Fruit fly (Drosophila melanogaster) whole organism, embryonic: Measurements from ENCODE around the gene tup.
A peak's percentile ranks its signal among the peaks of the same experiment; 100 is the strongest.

Experiments
- ATbp ChIP-seq: fragments of 200-800 bp; sonication (Bioruptor generic); optimal IDR thresholded peaks from 2 replicates; lab custom pipeline; 2017; ENCODE audit warnings: missing biosample characterization, mild to moderate bottlenecking, missing genetic modification characterization, missing genetic modification reagents
- B-H2 ChIP-seq: fragments of 200-800 bp; sonication (Bioruptor generic); optimal IDR thresholded peaks from 2 replicates; lab custom pipeline; 2018; ENCODE audit warnings: missing biosample characterization, mild to moderate bottlenecking, missing genetic modification characterization
- BEAF-32 ChIP-seq: fragments of 200-800 bp; sonication (Bioruptor generic); optimal IDR thresholded peaks from 3 replicates; lab custom pipeline; 2017; ENCODE audit warnings: missing biosample characterization, missing genetic modification characterization, mild to moderate bottlenecking, moderate library complexity, missing genetic modification reagents
- Bgb ChIP-seq: fragments of 200-800 bp; sonication (Bioruptor generic); IDR thresholded peaks from 2 replicates; pipeline ENCODE4 v1.3.6; 2022; ENCODE audit warnings: missing biosample characterization, missing genetic modification characterization; ENCODE audit not compliant: partially characterized antibody
- CG1024 ChIP-seq: fragments of 200-800 bp; sonication (Bioruptor generic); IDR thresholded peaks from 2 replicates; pipeline ENCODE4 v1.3.6; 2022; ENCODE audit warnings: missing biosample characterization, missing genetic modification characterization
- CG10366 ChIP-seq: fragments of 200-800 bp; sonication (Bioruptor generic); IDR thresholded peaks from 2 replicates; pipeline ENCODE4 v1.3.6; 2022; ENCODE audit warnings: missing biosample characterization, missing genetic modification characterization
- CG10543 ChIP-seq: fragments of 200-800 bp; sonication (Bioruptor generic); optimal IDR thresholded peaks from 3 replicates; lab custom pipeline; 2017; ENCODE audit warnings: missing biosample characterization, mild to moderate bottlenecking, missing genetic modification characterization, moderate library complexity
- CG11085 ChIP-seq: fragments of 200-800 bp; sonication (Bioruptor generic); IDR thresholded peaks from 2 replicates; pipeline ENCODE4 v1.3.6; 2022; ENCODE audit warnings: missing biosample characterization, missing genetic modification characterization
- CG13287 ChIP-seq: fragments of 200-800 bp; sonication (Bioruptor generic); IDR thresholded peaks from 2 replicates; pipeline ENCODE4 v1.3.6; 2022; ENCODE audit warnings: missing biosample characterization, missing genetic modification characterization; ENCODE audit not compliant: partially characterized antibody
- CG13296 ChIP-seq: fragments of 200-800 bp; sonication (Bioruptor generic); optimal IDR thresholded peaks from 3 replicates; lab custom pipeline; 2018; ENCODE audit warnings: missing biosample characterization, mild to moderate bottlenecking, missing genetic modification characterization
- CG13424 ChIP-seq: fragments of 200-800 bp; sonication (Bioruptor generic); optimal IDR thresholded peaks from 2 replicates; lab custom pipeline; 2019; ENCODE audit warnings: missing biosample characterization, mild to moderate bottlenecking, missing genetic modification characterization, moderate library complexity
- CG14441 ChIP-seq: fragments of 200-800 bp; sonication (Bioruptor generic); IDR thresholded peaks from 2 replicates; pipeline ENCODE4 v1.3.6; 2022; ENCODE audit warnings: missing biosample characterization, missing genetic modification characterization
- CG1529 ChIP-seq: fragments of 200-800 bp; sonication (Bioruptor generic); optimal IDR thresholded peaks from 3 replicates; lab custom pipeline; 2018; ENCODE audit warnings: missing biosample characterization, missing genetic modification characterization
- CG15696 ChIP-seq: fragments of 200-800 bp; sonication (Bioruptor generic); optimal IDR thresholded peaks from 2 replicates; lab custom pipeline; 2019; ENCODE audit warnings: missing biosample characterization, mild to moderate bottlenecking, missing genetic modification characterization, moderate library complexity
- CG16813 ChIP-seq: fragments of 200-800 bp; sonication (Bioruptor generic); IDR thresholded peaks from 3 replicates; pipeline ENCODE4 v1.3.6; 2022; ENCODE audit warnings: missing biosample characterization, missing genetic modification characterization; ENCODE audit not compliant: partially characterized antibody
- CG4730 ChIP-seq: fragments of 200-800 bp; sonication (Bioruptor generic); IDR thresholded peaks from 2 replicates; pipeline ENCODE4 v1.3.6; 2022; ENCODE audit warnings: missing biosample characterization, missing genetic modification characterization
- CG6683 ChIP-seq: fragments of 200-800 bp; sonication (Bioruptor generic); optimal IDR thresholded peaks from 2 replicates; lab custom pipeline; 2017; ENCODE audit warnings: missing biosample characterization, mild to moderate bottlenecking, missing genetic modification characterization, missing genetic modification reagents
- CG6854 ChIP-seq: fragments of 200-800 bp; sonication (Bioruptor generic); optimal IDR thresholded peaks from 3 replicates; lab custom pipeline; 2017; ENCODE audit warnings: missing biosample characterization, mild to moderate bottlenecking, missing genetic modification characterization
- CG7271 ChIP-seq: fragments of 200-800 bp; sonication (Bioruptor generic); optimal IDR thresholded peaks from 2 replicates; lab custom pipeline; 2018; ENCODE audit warnings: missing biosample characterization, mild to moderate bottlenecking, missing genetic modification characterization, moderate library complexity
- CG7372 ChIP-seq: fragments of 200-800 bp; sonication (Bioruptor generic); IDR thresholded peaks from 2 replicates; pipeline ENCODE4 v1.3.6; 2022; ENCODE audit warnings: missing biosample characterization, missing genetic modification characterization
- Dip2 ChIP-seq: fragments of 200-800 bp; sonication (Bioruptor generic); IDR thresholded peaks from 2 replicates; pipeline ENCODE4 v1.3.6; 2022; ENCODE audit warnings: missing biosample characterization, missing genetic modification characterization
- Dref ChIP-seq: fragments of 200-800 bp; sonication (Bioruptor generic); IDR thresholded peaks from 2 replicates; pipeline ENCODE4 v1.3.6; 2022; ENCODE audit warnings: missing biosample characterization, missing genetic modification characterization
- Drgx ChIP-seq: fragments of 200-800 bp; sonication (Bioruptor generic); IDR thresholded peaks from 2 replicates; pipeline ENCODE4 v1.3.6; 2022; ENCODE audit warnings: missing biosample characterization, missing genetic modification characterization
- E2f2 ChIP-seq: fragments of 200-800 bp; sonication (Bioruptor generic); IDR thresholded peaks from 2 replicates; pipeline ENCODE4 v1.3.6; 2022; ENCODE audit warnings: missing biosample characterization, missing genetic modification characterization
- HLHmδ ChIP-seq: fragments of 200-800 bp; sonication (Bioruptor generic); optimal IDR thresholded peaks from 2 replicates; lab custom pipeline; 2018; ENCODE audit warnings: missing biosample characterization, mild to moderate bottlenecking, missing genetic modification characterization, moderate library complexity
- Hr78 ChIP-seq, 2 experiments: fragments of 200-800 bp in 1 of 2; fragments of >200 bp in 1 of 2; sonication (Bioruptor generic) in 1 of 2; optimal IDR thresholded peaks; 2 replicates each; lab custom pipeline; 2017 to 2019; ENCODE audit warnings: missing biosample characterization in 2 of 2, missing genetic modification characterization in 2 of 2, mild to moderate bottlenecking in 1 of 2, moderate library complexity in 1 of 2
- NC2α ChIP-seq: fragments of 200-800 bp; sonication (Bioruptor generic); optimal IDR thresholded peaks from 2 replicates; lab custom pipeline; 2016; ENCODE audit warnings: missing biosample characterization, missing genetic modification characterization
- Neu2 ChIP-seq: fragments of 200-800 bp; sonication (Bioruptor generic); optimal IDR thresholded peaks from 3 replicates; lab custom pipeline; 2016; ENCODE audit warnings: missing biosample characterization, missing genetic modification characterization, borderline replicate concordance
- Ravus ChIP-seq: fragments of 200-800 bp; sonication (Bioruptor generic); IDR thresholded peaks from 2 replicates; pipeline ENCODE4 v1.3.6; 2022; ENCODE audit warnings: missing biosample characterization, missing genetic modification characterization
- Six4 ChIP-seq: fragments of 200-800 bp; sonication (Bioruptor generic); optimal IDR thresholded peaks from 2 replicates; lab custom pipeline; 2016; ENCODE audit warnings: missing biosample characterization, missing genetic modification characterization
- Vsx1 ChIP-seq: fragments of 200-800 bp; sonication (Bioruptor generic); optimal IDR thresholded peaks from 2 replicates; lab custom pipeline; 2017; ENCODE audit warnings: missing biosample characterization, mild to moderate bottlenecking, missing genetic modification characterization, missing genetic modification reagents
- amos ChIP-seq: fragments of 200-800 bp; sonication (Bioruptor generic); IDR thresholded peaks from 2 replicates; pipeline ENCODE4 v1.3.6; 2022; ENCODE audit warnings: missing biosample characterization, missing genetic modification characterization; ENCODE audit not compliant: partially characterized antibody
- ase ChIP-seq: fragments of 200-800 bp; sonication (Bioruptor generic); IDR thresholded peaks from 3 replicates; pipeline ENCODE4 v1.3.6; 2022; ENCODE audit warnings: missing biosample characterization, missing genetic modification characterization
- ash1 ChIP-seq: fragments of 200-800 bp; sonication (Bioruptor generic); optimal IDR thresholded peaks from 2 replicates; lab custom pipeline; 2018; ENCODE audit warnings: missing biosample characterization, mild to moderate bottlenecking, missing genetic modification characterization
- bigmax ChIP-seq: fragments of 200-800 bp; sonication (Bioruptor generic); optimal IDR thresholded peaks from 2 replicates; lab custom pipeline; 2018; ENCODE audit warnings: missing biosample characterization, mild to moderate bottlenecking, missing genetic modification characterization
- crc ChIP-seq: fragments of 200-800 bp; sonication (Bioruptor generic); optimal IDR thresholded peaks from 2 replicates; lab custom pipeline; 2016; ENCODE audit warnings: missing biosample characterization, missing genetic modification characterization
- emc ChIP-seq: fragments of 200-800 bp; sonication (Bioruptor generic); optimal IDR thresholded peaks from 2 replicates; lab custom pipeline; 2016; ENCODE audit warnings: missing biosample characterization, missing genetic modification characterization
- en ChIP-seq: fragments of 200-800 bp; sonication (Bioruptor generic); optimal IDR thresholded peaks from 2 replicates; lab custom pipeline; 2016; ENCODE audit warnings: missing biosample characterization, missing genetic modification characterization
- grn ChIP-seq: fragments of 200-800 bp; sonication (Bioruptor generic); optimal IDR thresholded peaks from 3 replicates; lab custom pipeline; 2017; ENCODE audit warnings: missing biosample characterization, missing genetic modification characterization
- gro ChIP-seq: fragments of 200-800 bp; sonication (Bioruptor generic); optimal IDR thresholded peaks from 2 replicates; lab custom pipeline; 2016; ENCODE audit warnings: missing biosample characterization, missing genetic modification characterization
- nau ChIP-seq: fragments of 200-800 bp; sonication (Bioruptor generic); optimal IDR thresholded peaks from 3 replicates; lab custom pipeline; 2017; ENCODE audit warnings: missing biosample characterization, mild to moderate bottlenecking, missing genetic modification characterization, missing genetic modification reagents
- oc ChIP-seq: fragments of 200-800 bp; sonication (Bioruptor generic); optimal IDR thresholded peaks from 2 replicates; lab custom pipeline; 2018; ENCODE audit warnings: missing biosample characterization, mild to moderate bottlenecking, missing genetic modification characterization, moderate library complexity
- onecut ChIP-seq: fragments of 200-800 bp; sonication (Bioruptor generic); IDR thresholded peaks from 2 replicates; pipeline ENCODE4 v1.3.6; 2022; ENCODE audit warnings: missing biosample characterization, missing genetic modification characterization
- rib ChIP-seq: fragments of 200-800 bp; sonication (Bioruptor generic); IDR thresholded peaks from 2 replicates; pipeline ENCODE4 v1.3.6; 2022; ENCODE audit warnings: missing biosample characterization, missing genetic modification characterization
- sens-2 ChIP-seq: fragments of 200-800 bp; sonication (Bioruptor generic); IDR thresholded peaks from 2 replicates; pipeline ENCODE4 v1.3.6; 2022; ENCODE audit warnings: missing biosample characterization, missing genetic modification characterization
- sima ChIP-seq: fragments of 200-800 bp; sonication (Bioruptor generic); optimal IDR thresholded peaks from 2 replicates; lab custom pipeline; 2016; ENCODE audit warnings: missing biosample characterization, missing genetic modification characterization
- slbo ChIP-seq: fragments of 200-800 bp; sonication (Bioruptor generic); IDR thresholded peaks from 2 replicates; pipeline ENCODE4 v1.3.6; 2022; ENCODE audit warnings: missing biosample characterization, missing genetic modification characterization
- tx ChIP-seq: fragments of 200-800 bp; sonication (Bioruptor generic); optimal IDR thresholded peaks from 2 replicates; lab custom pipeline; 2016; ENCODE audit warnings: missing biosample characterization, missing genetic modification characterization
- usp ChIP-seq: fragments of >200 bp; optimal IDR thresholded peaks from 2 replicates; lab custom pipeline; 2017; ENCODE audit warnings: missing biosample characterization, missing genetic modification characterization

tup gene

dm6 chr2L:18858661-18859532 lies 22.2 kb downstream of the tup start, which contains the start of the genes CG10602 and mRpL13 (continued):
- TF ChIP-seq CG14441 (GFP tag; lab: Robert Waterston, UW) = no peak
- peak; percentile 61 for TF ChIP-seq gro (GFP tag; lab: Kevin White, UChicago)
- no peak for TF ChIP-seq emc (GFP tag; lab: Kevin White, UChicago)
- TF ChIP-seq CG13424 (tag; lab: Kevin White, UChicago) = peak; percentile 18
- no peak for TF ChIP-seq Ravus (GFP tag; lab: Robert Waterston, UW)
- TF ChIP-seq HLHmδ (GFP tag; lab: Kevin White, UChicago) = no peak
- peak; percentile 58 for TF ChIP-seq BEAF-32
- peak; percentile 25; the same call in 1 of the 2 replicates for TF ChIP-seq amos (GFP tag; lab: Robert Waterston, UW)
- peak; percentile 36; the same call in 2 of the 3 replicates for TF ChIP-seq CG16813 (GFP tag; lab: Robert Waterston, UW)
- TF ChIP-seq Vsx1 (GFP tag; lab: Kevin White, UChicago) = no peak
- no peak for TF ChIP-seq ATbp (GFP tag; lab: Kevin White, UChicago)
- no peak for TF ChIP-seq grn (GFP tag; lab: Kevin White, UChicago)
- TF ChIP-seq CG1529 (GFP tag; lab: Kevin White, UChicago) = no peak
- TF ChIP-seq E2f2 (GFP tag; lab: Robert Waterston, UW) = peak; percentile 55; the same call in 1 of the 2 replicates
- TF ChIP-seq Six4 (GFP tag; lab: Kevin White, UChicago) = peak; percentile 1
- no peak for TF ChIP-seq bigmax (GFP tag; lab: Kevin White, UChicago)
- no peak for TF ChIP-seq CG6854 (GFP tag; lab: Kevin White, UChicago)
- no peak for TF ChIP-seq crc (GFP tag; lab: Kevin White, UChicago)
- TF ChIP-seq nau = no peak
- no peak for TF ChIP-seq sima (GFP tag; lab: Kevin White, UChicago)
- no peak for TF ChIP-seq NC2α (GFP tag; lab: Kevin White, UChicago)
- TF ChIP-seq CG6683 = no peak
- TF ChIP-seq ash1 (GFP tag; lab: Kevin White, UChicago) = no peak
- no peak for TF ChIP-seq ase
- peak in 1 of 2 experiments; percentile 25 for TF ChIP-seq Hr78 (GFP tag; optimal IDR thresholded peaks at IDR 0.05; lab: Kevin White, UChicago)
- TF ChIP-seq Bgb (GFP tag; lab: Robert Waterston, UW) = peak; percentile 39; the same call in 1 of the 2 replicates
- no peak for TF ChIP-seq CG1024
- no peak for TF ChIP-seq Drgx
- TF ChIP-seq tx = no peak
- no peak for TF ChIP-seq usp
- TF ChIP-seq Neu2 (GFP tag; lab: Kevin White, UChicago) = no peak
- peak; percentile 36; the same call in 1 of the 2 replicates for TF ChIP-seq CG13287 (GFP tag; lab: Robert Waterston, UW)
- no peak for TF ChIP-seq CG10366 (GFP tag; lab: Robert Waterston, UW)
- TF ChIP-seq Dip2 (GFP tag; lab: Robert Waterston, UW) = no peak
- TF ChIP-seq CG7271 (tag; lab: Kevin White, UChicago) = no peak
- no peak for TF ChIP-seq rib (GFP tag; lab: Robert Waterston, UW)
- no peak for TF ChIP-seq CG15696 (tag; lab: Kevin White, UChicago)
- TF ChIP-seq en = no peak
- TF ChIP-seq slbo (GFP tag; lab: Robert Waterston, UW) = peak; percentile 47
- TF ChIP-seq Dref (GFP tag; lab: Robert Waterston, UW) = peak; percentile 50
- TF ChIP-seq B-H2 = peak; percentile 9
- no peak for TF ChIP-seq oc (tag; lab: Kevin White, UChicago)
- no peak for TF ChIP-seq onecut (GFP tag; lab: Robert Waterston, UW)
- no peak for TF ChIP-seq CG11085 (GFP tag; lab: Robert Waterston, UW)
- no peak for TF ChIP-seq CG4730 (GFP tag; lab: Robert Waterston, UW)
- TF ChIP-seq CG13296 (GFP tag; lab: Kevin White, UChicago) = no peak
- no peak for TF ChIP-seq CG7372
- TF ChIP-seq sens-2 (GFP tag; lab: Robert Waterston, UW) = no peak
- TF ChIP-seq CG10543 (GFP tag; lab: Kevin White, UChicago) = no peak
